Worm (Caenorhabditis elegans): ENCODE results near the gene W09C2.7.

DNA sequence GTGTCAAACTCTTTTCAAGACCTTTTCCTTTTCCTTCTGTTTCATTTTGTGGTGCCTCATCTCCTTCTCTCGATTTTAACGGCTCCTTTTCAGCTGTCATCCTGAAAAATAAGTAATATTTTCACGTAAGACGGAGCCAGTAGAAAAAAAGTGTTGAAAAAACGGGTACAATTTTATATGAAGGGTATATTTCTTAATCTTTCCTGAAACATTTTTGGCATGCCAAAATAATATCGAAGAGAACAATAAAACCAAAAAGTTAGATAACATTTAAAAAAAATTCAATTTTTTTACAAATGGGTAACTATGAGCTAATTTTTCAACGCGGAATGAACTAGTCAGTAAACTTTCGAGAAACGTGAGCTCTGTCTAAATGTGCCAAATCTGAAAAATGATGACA, 20.6 kb downstream of the W09C2.7 start, which contains the start of gene aat-1:
- TF ChIP-seq T22C8.4 (GFP tag; IDR thresholded peaks at IDR 0.05) = no peak
- TF ChIP-seq flt-1 (GFP tag; IDR thresholded peaks at IDR 0.05) = no peak
- no peak for TF ChIP-seq ztf-23 (GFP tag; IDR thresholded peaks at IDR 0.05)
- TF ChIP-seq klf-2 (GFP tag; conservative IDR thresholded peaks at IDR 0.05) = no peak

All from whole organism, midembryonic.